Fruit fly (Drosophila melanogaster): ENCODE measurements around the gene Nup58.
A peak's percentile ranks its signal among the peaks of the same experiment; 100 is the strongest.

The Nup58 gene

DNA sequence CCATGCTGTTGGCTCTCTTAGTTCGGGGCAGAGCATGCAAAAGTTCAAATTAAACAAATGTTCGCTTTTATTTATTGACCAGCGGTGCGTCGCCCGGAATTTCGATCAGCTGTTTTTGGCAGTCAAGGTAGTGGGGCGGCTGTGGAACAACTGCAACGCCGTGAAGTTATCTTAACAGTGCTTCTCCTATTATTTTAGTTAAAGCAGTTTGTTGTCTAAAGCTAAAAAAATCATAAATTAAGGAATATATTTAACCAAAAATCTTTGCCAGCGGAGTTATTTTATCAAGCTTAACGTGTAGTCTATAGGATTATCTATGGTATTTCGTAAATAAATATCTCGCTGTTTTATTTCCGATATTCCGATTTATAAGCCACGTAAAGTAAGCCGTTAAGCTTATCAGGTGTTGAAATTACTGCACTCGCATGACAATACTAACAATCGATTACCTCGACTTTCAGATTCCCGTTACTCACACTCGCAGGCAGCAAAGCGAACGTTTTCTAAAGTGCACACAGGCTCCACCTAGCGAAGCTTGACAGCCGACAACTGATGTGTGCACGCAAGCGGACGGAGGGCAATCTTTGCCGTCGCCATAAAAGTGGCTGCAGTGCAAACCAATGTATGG, 3.6 kb downstream of the Nup58 start, which contains the start of the genes CG6195 and CG31220 (continued):
- TF ChIP-seq bowl (GFP tag; IDR thresholded peaks at IDR 0.05) (no peak), lbe (GFP tag; optimal IDR thresholded peaks at IDR 0.05) (no peak), CG10209 (GFP tag; optimal IDR thresholded peaks at IDR 0.05) (no peak), vnd (GFP tag; IDR thresholded peaks at IDR 0.05; ENCODE audit: partially characterized antibody) (no peak), Awh (GFP tag; IDR thresholded peaks at IDR 0.05) (0 out of 2 replicates have a peak, but pooled peaks have one; percentile 20), en (GFP tag; optimal IDR thresholded peaks at IDR 0.05) (no peak), CG17912 (GFP tag; optimal IDR thresholded peaks at IDR 0.05) (no peak), sr (GFP tag; IDR thresholded peaks at IDR 0.05) (no peak), lov (optimal IDR thresholded peaks at IDR 0.05) (no peak), lov (GFP tag; IDR thresholded peaks at IDR 0.05) (no peak), Optix (GFP tag; IDR thresholded peaks at IDR 0.05) (peak; percentile 34; the same call in 1 of the 3 replicates), vvl (GFP tag; IDR thresholded peaks at IDR 0.05) (peak; percentile 64), TFAM (GFP tag; optimal IDR thresholded peaks at IDR 0.05) (no peak), CG17612 (GFP tag; IDR thresholded peaks at IDR 0.05) (no peak), ssp (GFP tag; IDR thresholded peaks at IDR 0.05) (0 out of 2 replicates have a peak, but pooled peaks have one; percentile 22), pros (GFP tag; optimal IDR thresholded peaks at IDR 0.05) (no peak), insv (GFP tag; optimal IDR thresholded peaks at IDR 0.05) (no peak), trh (GFP tag; optimal IDR thresholded peaks at IDR 0.05) (no peak), ranshi (GFP tag; IDR thresholded peaks at IDR 0.05) (no peak), ken (GFP tag; IDR thresholded peaks at IDR 0.05) (no peak), Taf1 (GFP tag; IDR thresholded peaks at IDR 0.05) (no peak), al (GFP tag; IDR thresholded peaks at IDR 0.05) (no peak), nerfin-1 (tag; optimal IDR thresholded peaks at IDR 0.05) (peak; percentile 89), CG14965 (GFP tag; optimal IDR thresholded peaks at IDR 0.05; ENCODE audit: borderline replicate concordance) (no peak), CG9437 (GFP tag; optimal IDR thresholded peaks at IDR 0.05) (peak; percentile 10), CG13296 (GFP tag; optimal IDR thresholded peaks at IDR 0.05) (no peak), Myb (GFP tag; optimal IDR thresholded peaks at IDR 0.05) (peak; percentile 76), ham (GFP tag; IDR thresholded peaks at IDR 0.05) (no peak), twi (tag; optimal IDR thresholded peaks at IDR 0.05) (no peak), CG9727 (GFP tag; optimal IDR thresholded peaks at IDR 0.05) (no peak), CG4404 (GFP tag; IDR thresholded peaks at IDR 0.05) (no peak), Dfd (GFP tag; optimal IDR thresholded peaks at IDR 0.05) (no peak), org-1 (GFP tag; optimal IDR thresholded peaks at IDR 0.05) (no peak), Nf-YA (GFP tag; IDR thresholded peaks at IDR 0.05) (0 out of 2 replicates have a peak, but pooled peaks have one; percentile 13), Med (GFP tag) (peak; percentile 90), CG2712 (tag; optimal IDR thresholded peaks at IDR 0.05) (peak; percentile 35), CG10267 (tag; optimal IDR thresholded peaks at IDR 0.05) (peak; percentile 26), CoRest (tag; optimal IDR thresholded peaks at IDR 0.05) (peak; percentile 51), Max (GFP tag; optimal IDR thresholded peaks at IDR 0.05) (no peak), Mrtf (GFP tag; IDR thresholded peaks at IDR 0.05) (no peak), Hr78 (GFP tag; optimal IDR thresholded peaks at IDR 0.05) (no peak), CG8924 (tag; optimal IDR thresholded peaks at IDR 0.05) (no peak), psq (GFP tag; optimal IDR thresholded peaks at IDR 0.05) (no peak), gt (GFP tag; IDR thresholded peaks at IDR 0.05) (no peak), unpg (GFP tag; optimal IDR thresholded peaks at IDR 0.05) (no peak), cato (GFP tag; optimal IDR thresholded peaks at IDR 0.05; ENCODE audit: borderline replicate concordance) (no peak), CG3726 (GFP tag; IDR thresholded peaks at IDR 0.05) (no peak), CG6813 (GFP tag; optimal IDR thresholded peaks at IDR 0.05) (no peak), slp2 (GFP tag; optimal IDR thresholded peaks at IDR 0.05) (no peak), Doc3 (GFP tag; IDR thresholded peaks at IDR 0.05; ENCODE audit: partially characterized antibody) (no peak), CG7372 (GFP tag; IDR thresholded peaks at IDR 0.05) (no peak)
